Worm (Caenorhabditis elegans) whole organism, young adult: Measurements from ENCODE around the gene ttc-39B.

ENCODE experiments used
- B0261.1 ChIP-seq: sonication (generic microtip); optimal IDR thresholded peaks from 2 replicates; lab custom pipeline; 2016; ENCODE audit warnings: mild to moderate bottlenecking, missing genetic modification characterization, moderate library complexity, missing compliant biosample characterization
- B0336.3 ChIP-seq: fragments of 200-800 bp; sonication (Bioruptor generic); IDR thresholded peaks from 2 replicates; pipeline ENCODE4 v1.3.6; 2022; ENCODE audit warnings: missing genetic modification characterization, missing compliant biosample characterization
- D2030.7 ChIP-seq: fragments of 200-800 bp; sonication (Bioruptor generic); IDR thresholded peaks from 2 replicates; pipeline ENCODE4 v1.3.6; 2022; ENCODE audit warnings: missing genetic modification reagents, missing genetic modification characterization, missing compliant biosample characterization
- F10E7.11 ChIP-seq: sonication (generic microtip); optimal IDR thresholded peaks from 2 replicates; lab custom pipeline; 2017; ENCODE audit warnings: mild to moderate bottlenecking, missing genetic modification characterization, moderate library complexity, missing compliant biosample characterization
- F23B12.7 ChIP-seq: sonication (generic microtip); optimal IDR thresholded peaks from 2 replicates; lab custom pipeline; 2017; ENCODE audit warnings: missing genetic modification characterization, mild to moderate bottlenecking, missing compliant biosample characterization, antibody characterized with exemption, moderate library complexity; ENCODE audit not compliant: insufficient read depth
- F33H1.4 ChIP-seq: fragments of 200-800 bp; sonication (Bioruptor generic); IDR thresholded peaks from 2 replicates; pipeline ENCODE4 v1.3.6; 2022; ENCODE audit warnings: missing genetic modification reagents, missing genetic modification characterization, missing compliant biosample characterization
- F52B5.7 ChIP-seq: sonication (generic microtip); optimal IDR thresholded peaks from 2 replicates; lab custom pipeline; 2016; ENCODE audit warnings: mild to moderate bottlenecking, missing genetic modification characterization, missing compliant biosample characterization
- F57A8.1 ChIP-seq: fragments of 200-800 bp; sonication (Bioruptor generic); optimal IDR thresholded peaks from 2 replicates; lab custom pipeline; 2018; ENCODE audit warnings: mild to moderate bottlenecking, missing genetic modification characterization, moderate library complexity, missing compliant biosample characterization
- F57C9.4 ChIP-seq: sonication (generic microtip); optimal IDR thresholded peaks from 2 replicates; lab custom pipeline; 2017; ENCODE audit warnings: mild to moderate bottlenecking, missing genetic modification characterization, missing compliant biosample characterization
- K12H6.12 ChIP-seq: fragments of 200-800 bp; sonication (Bioruptor generic); optimal IDR thresholded peaks from 2 replicates; lab custom pipeline; 2018; ENCODE audit warnings: mild to moderate bottlenecking, missing genetic modification characterization, missing compliant biosample characterization
- Y79H2A.3 ChIP-seq: fragments of 200-800 bp; sonication (Bioruptor generic); conservative IDR thresholded peaks from 2 replicates; pipeline ENCODE4 v1.3.6; 2022; ENCODE audit warnings: missing genetic modification reagents, missing genetic modification characterization, missing compliant biosample characterization
- athp-1 ChIP-seq: sonication (generic microtip); optimal IDR thresholded peaks from 2 replicates; lab custom pipeline; 2017; ENCODE audit warnings: mild to moderate bottlenecking, missing genetic modification characterization, missing compliant biosample characterization
- attf-5 ChIP-seq: fragments of 200-800 bp; sonication (Bioruptor generic); optimal IDR thresholded peaks from 2 replicates; lab custom pipeline; 2018; ENCODE audit warnings: mild to moderate bottlenecking, missing genetic modification characterization, missing compliant biosample characterization
- bed-1 ChIP-seq: fragments of 200-800 bp; sonication (Bioruptor generic); IDR thresholded peaks from 2 replicates; pipeline ENCODE4 v1.3.6; 2022; ENCODE audit warnings: missing genetic modification reagents, missing genetic modification characterization, missing compliant biosample characterization
- ceh-27 ChIP-seq: fragments of 200-800 bp; sonication (Bioruptor generic); optimal IDR thresholded peaks from 2 replicates; lab custom pipeline; 2018; ENCODE audit warnings: mild to moderate bottlenecking, missing genetic modification characterization, moderate library complexity, missing compliant biosample characterization
- ceh-79 ChIP-seq: sonication (generic microtip); optimal IDR thresholded peaks from 2 replicates; lab custom pipeline; 2017; ENCODE audit warnings: mild to moderate bottlenecking, missing genetic modification characterization, missing compliant biosample characterization
- ceh-91 ChIP-seq: fragments of 200-800 bp; sonication (Bioruptor generic); IDR thresholded peaks from 2 replicates; pipeline ENCODE4 v1.3.6; 2022; ENCODE audit warnings: missing genetic modification reagents, missing genetic modification characterization, missing compliant biosample characterization
- chd-7 ChIP-seq: sonication (generic microtip); optimal IDR thresholded peaks from 2 replicates; lab custom pipeline; 2016; ENCODE audit warnings: mild to moderate bottlenecking, missing genetic modification characterization, moderate library complexity, missing compliant biosample characterization
- dox-1 ChIP-seq: fragments of 200-800 bp; sonication (Bioruptor generic); IDR thresholded peaks from 2 replicates; pipeline ENCODE4 v1.3.6; 2022; ENCODE audit warnings: missing genetic modification reagents, missing genetic modification characterization, missing compliant biosample characterization
- egl-18 ChIP-seq: fragments of 200-800 bp; sonication (Bioruptor generic); IDR thresholded peaks from 2 replicates; pipeline ENCODE4 v1.3.6; 2022; ENCODE audit warnings: missing genetic modification reagents, missing genetic modification characterization, missing compliant biosample characterization
- hrde-1 ChIP-seq: sonication (generic microtip); optimal IDR thresholded peaks from 2 replicates; lab custom pipeline; 2016; ENCODE audit warnings: missing genetic modification characterization, mild to moderate bottlenecking, missing compliant biosample characterization, moderate library complexity, missing genotype, missing genetic modification reagents, borderline replicate concordance
- let-607 ChIP-seq, 2 experiments: fragments of 200-800 bp in 1 of 2; sonication (Bioruptor generic) in 1 of 2; sonication (generic microtip) in 1 of 2; optimal IDR thresholded peaks; 2 replicates each; lab custom pipeline; 2016 to 2018; ENCODE audit warnings: mild to moderate bottlenecking in 2 of 2, missing compliant biosample characterization in 2 of 2, missing genetic modification characterization in 2 of 2, moderate library complexity in 2 of 2, missing genotype in 1 of 2
- lin-35 ChIP-seq, 3 experiments: fragments of 150-350 bp in 2 of 3; sonication (generic microtip) in 1 of 3; optimal IDR thresholded peaks; 2 replicates each; lab custom pipeline; 2014 to 2018; ENCODE audit warnings: missing biosample characterization in 3 of 3, missing genetic modification characterization in 3 of 3, missing genetic modification reagents in 3 of 3
- madf-6 ChIP-seq: fragments of 200-800 bp; sonication (Bioruptor generic); IDR thresholded peaks from 2 replicates; pipeline ENCODE4 v1.3.6; 2022; ENCODE audit warnings: missing genetic modification reagents, missing genetic modification characterization, missing compliant biosample characterization
- mcd-1 ChIP-seq: fragments of 200-800 bp; sonication (Bioruptor generic); IDR thresholded peaks from 2 replicates; pipeline ENCODE4 v1.3.6; 2022; ENCODE audit warnings: missing genetic modification reagents, missing genetic modification characterization, missing compliant biosample characterization
- nfyb-1 ChIP-seq: fragments of 200-800 bp; sonication (Bioruptor generic); IDR thresholded peaks from 2 replicates; pipeline ENCODE4 v1.3.6; 2022; ENCODE audit warnings: missing genetic modification reagents, missing genetic modification characterization, missing compliant biosample characterization
- nhr-80 ChIP-seq: sonication (generic microtip); optimal IDR thresholded peaks from 2 replicates; lab custom pipeline; 2016; ENCODE audit warnings: missing genetic modification characterization, missing compliant biosample characterization
- pbrm-1 ChIP-seq: fragments of 200-800 bp; sonication (Bioruptor generic); IDR thresholded peaks from 2 replicates; pipeline ENCODE4 v1.3.6; 2022; ENCODE audit warnings: missing genetic modification reagents, missing genetic modification characterization, missing compliant biosample characterization
- rcor-1 ChIP-seq: fragments of 200-800 bp; sonication (Bioruptor generic); IDR thresholded peaks from 2 replicates; pipeline ENCODE4 v1.3.6; 2022; ENCODE audit warnings: missing genetic modification reagents, missing genetic modification characterization, missing compliant biosample characterization
- rpc-1 ChIP-seq, 2 experiments: fragments of 150-350 bp in 1 of 2; sonication (generic microtip) in 1 of 2; optimal IDR thresholded peaks; 2 replicates each; lab custom pipeline; 2014 to 2018; ENCODE audit warnings: missing biosample characterization in 1 of 2, missing genetic modification characterization in 1 of 2, missing genetic modification reagents in 1 of 2, missing genotype in 1 of 2
- snpc-3.4 ChIP-seq: sonication (generic microtip); optimal IDR thresholded peaks from 2 replicates; lab custom pipeline; 2017; ENCODE audit warnings: missing genetic modification characterization, mild to moderate bottlenecking, missing compliant biosample characterization, antibody characterized with exemption, moderate library complexity, missing genotype, missing genetic modification reagents
- tbp1 ChIP-seq: fragments of 200-800 bp; sonication (Bioruptor generic); optimal IDR thresholded peaks from 2 replicates; lab custom pipeline; 2018; ENCODE audit warnings: mild to moderate bottlenecking, missing genetic modification characterization, missing compliant biosample characterization
- unc-130 ChIP-seq: sonication (generic microtip); optimal IDR thresholded peaks from 2 replicates; lab custom pipeline; 2016; ENCODE audit warnings: missing genetic modification reagents, missing genetic modification characterization, missing compliant biosample characterization
- ztf-25 ChIP-seq: fragments of 200-800 bp; sonication (Bioruptor generic); IDR thresholded peaks from 2 replicates; pipeline ENCODE4 v1.3.6; 2022; ENCODE audit warnings: missing genetic modification reagents, missing genetic modification characterization, missing compliant biosample characterization
- ztf-6 ChIP-seq: fragments of 200-800 bp; sonication (Bioruptor generic); IDR thresholded peaks from 2 replicates; pipeline ENCODE4 v1.3.6; 2022; ENCODE audit warnings: missing genetic modification reagents, missing genetic modification characterization, missing compliant biosample characterization

Gene ttc-39B

DNA sequence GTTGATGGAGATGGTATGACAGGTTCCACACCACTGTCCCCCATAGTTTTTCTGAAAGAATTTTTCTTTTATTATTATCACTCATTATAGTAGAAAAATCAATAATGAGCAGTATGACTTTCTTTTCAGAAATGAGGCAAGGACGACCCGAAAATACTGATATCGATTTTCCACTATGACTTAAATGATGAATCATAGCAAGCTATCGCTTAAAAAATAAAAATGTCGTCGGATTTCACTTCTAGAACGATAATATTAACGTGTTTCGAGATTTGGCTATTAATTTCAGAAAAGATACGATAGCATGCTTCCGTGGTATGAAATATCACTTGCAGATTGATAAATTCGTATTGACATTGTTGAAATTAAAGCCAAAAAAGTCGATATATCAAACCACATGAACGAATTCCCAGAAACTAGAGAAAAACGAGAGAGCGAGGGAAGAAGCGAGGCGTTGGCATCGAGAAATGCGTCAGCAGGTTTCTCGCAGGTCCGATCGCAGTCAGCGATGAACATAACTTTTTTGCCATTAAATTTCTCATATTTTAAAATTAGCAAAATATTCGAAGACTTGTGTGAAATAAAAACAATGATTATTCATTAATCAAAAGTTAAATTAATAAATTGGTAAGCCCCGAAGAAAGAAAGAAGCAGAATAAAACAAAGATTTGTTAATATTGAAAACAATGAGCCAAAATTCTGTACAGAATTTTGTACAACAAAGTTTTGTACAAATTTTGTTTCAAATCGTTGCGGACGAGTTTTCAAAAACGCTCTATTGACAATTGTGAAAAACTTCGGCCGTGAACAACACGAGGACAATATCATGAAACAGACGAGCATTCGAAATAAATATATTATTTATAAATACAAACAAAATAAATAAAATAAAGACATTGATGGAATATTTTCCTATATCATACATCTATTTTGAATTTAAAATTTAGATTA, 21.9 kb upstream of the ttc-39B start, which contains the start of gene C32D5.11 (continued):
- no peak for TF ChIP-seq snpc-3.4
- peak in 1 of 2 experiments; percentile 49 for TF ChIP-seq let-607 (tag; optimal IDR thresholded peaks at IDR 0.05; lab: Kevin White, UChicago)
- TF ChIP-seq chd-7: no peak
- no peak for TF ChIP-seq F10E7.11 (tag; lab: Kevin White, UChicago)
- TF ChIP-seq unc-130 (GFP tag; lab: Kevin White, UChicago): no peak
- TF ChIP-seq Y79H2A.3 (GFP tag; lab: Robert Waterston, UW): no peak
- 0 out of 2 replicates have a peak, but pooled peaks have one; percentile 38 for TF ChIP-seq nfyb-1 (GFP tag; lab: Robert Waterston, UW)
- TF ChIP-seq dox-1: peak; percentile 65
- peak; percentile 70 for TF ChIP-seq F23B12.7 (tag; lab: Kevin White, UChicago)
- peak; percentile 14 for TF ChIP-seq K12H6.12
- TF ChIP-seq ztf-25 (GFP tag; lab: Robert Waterston, UW): no peak
- peak; percentile 66 for TF ChIP-seq mcd-1
- TF ChIP-seq B0261.1 (tag; lab: Kevin White, UChicago): no peak
- TF ChIP-seq tbp1 (GFP tag; lab: Kevin White, UChicago): peak; percentile 16
- TF ChIP-seq rcor-1 (GFP tag; lab: Robert Waterston, UW): no peak
- no peak for TF ChIP-seq athp-1 (tag; lab: Kevin White, UChicago)
- TF ChIP-seq bed-1: no peak
- TF ChIP-seq madf-6 (GFP tag; lab: Robert Waterston, UW): no peak
- TF ChIP-seq ceh-27: peak; percentile 31
- peak; percentile 42; the same call in 1 of the 2 replicates for TF ChIP-seq F33H1.4 (GFP tag; lab: Robert Waterston, UW)
- TF ChIP-seq rpc-1 (optimal IDR thresholded peaks at IDR 0.05; lab: Kevin White, UChicago): no peak
- TF ChIP-seq rpc-1 (tag; optimal IDR thresholded peaks at IDR 0.05; lab: Kevin White, UChicago): no peak
- TF ChIP-seq lin-35 (GFP tag; optimal IDR thresholded peaks at IDR 0.05; lab: Kevin White, UChicago): peak in 1 of 3 experiments; percentile 72
- TF ChIP-seq ceh-91: 0 out of 2 replicates have a peak, but pooled peaks have one; percentile 13
- 0 out of 2 replicates have a peak, but pooled peaks have one; percentile 31 for TF ChIP-seq D2030.7 (GFP tag; lab: Robert Waterston, UW)
- TF ChIP-seq ceh-79 (tag; lab: Kevin White, UChicago): no peak
- TF ChIP-seq nhr-80 (tag; lab: Kevin White, UChicago): peak; percentile 40
- no peak for TF ChIP-seq F57A8.1 (GFP tag; lab: Kevin White, UChicago)
- peak; percentile 83 for TF ChIP-seq attf-5 (GFP tag; lab: Kevin White, UChicago)
- 0 out of 2 replicates have a peak, but pooled peaks have one; percentile 37 for TF ChIP-seq B0336.3 (GFP tag; lab: Robert Waterston, UW)
- TF ChIP-seq pbrm-1 (GFP tag; lab: Robert Waterston, UW): peak; percentile 35; the same call in 1 of the 2 replicates

DNA sequence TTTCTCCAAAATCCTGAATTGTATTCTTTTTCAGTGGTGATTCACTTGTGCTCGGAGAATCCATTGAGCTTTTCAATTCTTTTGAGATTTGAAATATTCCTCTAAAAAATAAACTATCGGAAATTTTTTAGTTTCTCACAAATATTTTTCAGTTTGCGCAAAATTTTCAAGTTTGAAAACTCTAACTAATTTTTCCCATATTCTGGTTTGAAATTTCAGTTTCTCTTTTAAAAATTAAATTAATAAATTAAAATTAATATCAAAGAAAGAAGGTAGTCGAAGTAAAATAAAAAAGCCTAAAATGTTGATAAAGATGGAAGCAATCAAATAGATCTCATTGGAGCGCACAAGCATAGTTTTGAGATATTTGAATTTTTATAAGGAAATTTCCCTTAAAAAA, 18.1 kb upstream of the ttc-39B start, which contains the start of gene C32D5.10:
Gene C32D5.10 (minus strand): TSS at position 101 of the 400 bp plus-strand sequence.
- no peak for TF ChIP-seq dox-1
- TF ChIP-seq hrde-1 (tag; lab: Kevin White, UChicago): no peak
- TF ChIP-seq F57C9.4 (tag; lab: Kevin White, UChicago): no peak
- TF ChIP-seq egl-18 (GFP tag; lab: Robert Waterston, UW): no peak
- TF ChIP-seq ztf-6 (GFP tag; lab: Robert Waterston, UW): no peak
- TF ChIP-seq pbrm-1 (GFP tag; lab: Robert Waterston, UW): no peak
- no peak for TF ChIP-seq F52B5.7 (tag; lab: Kevin White, UChicago)
- TF ChIP-seq, all 124 proteins: peak for 0
